Worm (Caenorhabditis elegans) whole organism, L3 larva: ENCODE measurements around the gene F29G9.1.
"Not testable (repeated sequence)": the region's sequence is repeated elsewhere in the genome, so short reads cannot be mapped to it uniquely, and the experiment has no call there.

ENCODE experiments used
- R02D3.7 ChIP-seq: fragments of 150-350 bp; optimal IDR thresholded peaks from 2 replicates; lab custom pipeline; 2014; ENCODE audit warnings: missing biosample characterization, missing genetic modification characterization
- aly-2 ChIP-seq: fragments of 150-350 bp; optimal IDR thresholded peaks from 2 replicates; lab custom pipeline; 2014; ENCODE audit warnings: missing biosample characterization, missing genetic modification characterization
- ceh-16 ChIP-seq: sonication (generic microtip); optimal IDR thresholded peaks from 2 replicates; lab custom pipeline; 2017; ENCODE audit warnings: missing biosample characterization, missing genetic modification characterization
- ceh-28 ChIP-seq: fragments of 150-350 bp; optimal IDR thresholded peaks from 2 replicates; lab custom pipeline; 2014; ENCODE audit warnings: missing biosample characterization, missing genetic modification reagents, missing genetic modification characterization
- egl-27 ChIP-seq: sonication (generic microtip); optimal IDR thresholded peaks from 4 replicates; lab custom pipeline; 2017; ENCODE audit warnings: missing biosample characterization, missing genetic modification reagents, missing genetic modification characterization
- elt-1 ChIP-seq: fragments of 150-350 bp; optimal IDR thresholded peaks from 2 replicates; lab custom pipeline; 2014; ENCODE audit warnings: missing biosample characterization, missing genetic modification characterization
- elt-3 ChIP-seq, 3 experiments: fragments of 150-350 bp in 1 of 3; sonication (generic microtip) in 2 of 3; optimal IDR thresholded peaks; 2 replicates in 2 of 3; 4 replicates in 1 of 3; lab custom pipeline; 2014 to 2017; ENCODE audit warnings: missing biosample characterization in 3 of 3, missing genetic modification characterization in 3 of 3
- fkh-10 ChIP-seq: sonication (generic microtip); optimal IDR thresholded peaks from 2 replicates; lab custom pipeline; 2017; ENCODE audit warnings: missing biosample characterization, missing genetic modification reagents, missing genetic modification characterization
- lin-15B ChIP-seq: fragments of 150-350 bp; optimal IDR thresholded peaks from 2 replicates; lab custom pipeline; 2014; ENCODE audit warnings: missing biosample characterization, missing genetic modification characterization
- lsy-12 ChIP-seq: sonication (generic microtip); optimal IDR thresholded peaks from 2 replicates; lab custom pipeline; 2016; ENCODE audit warnings: mild to moderate bottlenecking, missing genetic modification characterization, missing compliant biosample characterization
- mdl-1 ChIP-seq: fragments of 150-350 bp; optimal IDR thresholded peaks from 2 replicates; lab custom pipeline; 2014; ENCODE audit warnings: missing biosample characterization, missing genetic modification characterization
- nhr-237 ChIP-seq: fragments of 150-350 bp; optimal IDR thresholded peaks from 2 replicates; lab custom pipeline; 2014; ENCODE audit warnings: missing biosample characterization, missing genetic modification characterization
- nhr-77 ChIP-seq: fragments of 150-350 bp; optimal IDR thresholded peaks from 2 replicates; lab custom pipeline; 2014; ENCODE audit warnings: missing biosample characterization, missing genetic modification characterization
- pha-4 ChIP-seq: fragments of 150-350 bp; optimal IDR thresholded peaks from 2 replicates; lab custom pipeline; 2014; ENCODE audit warnings: missing biosample characterization, missing genetic modification reagents, missing genetic modification characterization
- pqm-1 ChIP-seq: fragments of 150-350 bp; optimal IDR thresholded peaks from 2 replicates; lab custom pipeline; 2017; ENCODE audit warnings: missing biosample characterization, missing genetic modification characterization, inconsistent platforms
- sea-2 ChIP-seq: fragments of 150-350 bp; sonication (generic microtip); optimal IDR thresholded peaks from 4 replicates; lab custom pipeline; 2014; ENCODE audit warnings: missing biosample characterization, missing genetic modification reagents, missing genetic modification characterization
- skn-1 ChIP-seq: fragments of 150-350 bp; optimal IDR thresholded peaks from 2 replicates; lab custom pipeline; 2014; ENCODE audit warnings: missing biosample characterization, missing genetic modification characterization
- snpc-4 ChIP-seq: fragments of 150-350 bp; optimal IDR thresholded peaks from 2 replicates; lab custom pipeline; 2014; ENCODE audit warnings: missing biosample characterization, missing genetic modification characterization
- tbx-2 ChIP-seq: sonication (generic microtip); optimal IDR thresholded peaks from 2 replicates; lab custom pipeline; 2016; ENCODE audit warnings: mild to moderate bottlenecking, missing genetic modification characterization, missing compliant biosample characterization
- zag-1 ChIP-seq: fragments of 150-350 bp; optimal IDR thresholded peaks from 2 replicates; lab custom pipeline; 2014; ENCODE audit warnings: missing biosample characterization, missing genetic modification characterization
- ztf-4 ChIP-seq: fragments of 150-350 bp; optimal IDR thresholded peaks from 2 replicates; lab custom pipeline; 2014; ENCODE audit warnings: missing biosample characterization, missing genetic modification characterization

F29G9.1 gene

ce11 chrV:6063330-6063729 is 24.4 kb downstream of the F29G9.1 start, which contains the start of gene Y38A10A.2:
Gene Y38A10A.2, minus strand, starts transcription at chrV:6063430.
- TF ChIP-seq ztf-4 (tag; lab: Kevin White, UChicago) (no peak), lsy-12 (no peak), skn-1 (no peak), sea-2 (GFP tag; lab: Kevin White, UChicago) (no peak), nhr-237 (no peak), elt-3 (tag; optimal IDR thresholded peaks at IDR 0.05; lab: Kevin White, UChicago) (no peak), elt-1 (tag; lab: Kevin White, UChicago) (no peak), pqm-1 (tag; lab: Kevin White, UChicago) (no peak), lin-15B (tag; lab: Kevin White, UChicago) (no peak), tbx-2 (tag; lab: Kevin White, UChicago) (no peak), mdl-1 (tag; lab: Kevin White, UChicago) (no peak), snpc-4 (tag; lab: Kevin White, UChicago) (no peak), fkh-10 (GFP tag; lab: Kevin White, UChicago) (no peak)
- TF ChIP-seq, all 47 proteins: peak for 0

DNA sequence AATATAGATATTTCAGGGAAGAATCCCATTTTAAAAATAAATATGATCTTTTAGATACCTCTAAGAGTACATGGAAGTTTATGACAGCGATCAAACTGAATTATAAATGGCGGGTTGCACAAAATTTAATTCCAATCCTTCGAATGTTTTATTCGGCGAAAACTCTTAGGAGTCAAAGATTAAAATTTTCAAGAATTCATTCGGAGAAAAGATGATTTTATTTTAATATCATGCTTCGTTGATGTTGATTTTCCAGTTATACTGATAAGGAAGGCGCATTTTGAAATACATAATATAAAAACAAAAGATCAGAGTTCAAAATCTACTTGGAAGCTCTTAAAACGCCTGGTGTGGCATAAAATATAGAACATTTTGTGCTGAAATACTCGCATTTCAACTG is 28.2 kb downstream of the F29G9.1 start, which contains the start of gene srh-10:
Gene srh-10, minus strand, starts transcription at position 29 of the 400 bp plus-strand sequence.
- TF ChIP-seq R02D3.7 (tag; lab: Kevin White, UChicago) (no peak), egl-27 (no peak), ceh-16 (tag; lab: Kevin White, UChicago) (no peak), ceh-28 (tag; lab: Kevin White, UChicago) (no peak), pha-4 (tag; lab: Kevin White, UChicago) (no peak), aly-2 (tag; lab: Kevin White, UChicago) (no peak), zag-1 (no peak), snpc-4 (tag; lab: Kevin White, UChicago) (no peak), nhr-77 (tag; lab: Kevin White, UChicago) (no peak)
- TF ChIP-seq, all 47 proteins: peak for 0

DNA sequence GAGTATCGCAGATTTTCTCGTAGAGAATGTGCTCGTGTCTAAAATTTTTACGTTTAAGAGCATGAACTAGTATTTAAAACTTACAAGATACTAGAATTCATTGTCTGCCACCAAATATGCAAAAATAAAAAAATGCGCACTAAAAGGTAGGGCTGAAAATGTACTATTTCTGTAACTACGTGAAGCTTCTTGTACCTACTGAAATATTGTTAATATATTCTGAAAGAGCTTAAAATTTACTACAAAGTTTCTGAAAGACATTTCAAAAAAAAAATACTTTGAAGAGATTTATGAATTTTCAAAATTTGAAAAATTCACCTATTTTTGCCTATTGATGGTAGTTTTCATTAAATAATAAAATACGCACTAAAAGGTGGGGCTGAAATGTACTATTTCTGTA is 31.1 kb downstream of the F29G9.1 start, which contains the start of gene fbxa-214:
Gene fbxa-214, minus strand, starts transcription at position 101 of the 400 bp plus-strand sequence.
- not testable (repeated sequence) for TF ChIP-seq pha-4, ztf-4, lin-15B (tag; lab: Kevin White, UChicago)
